Worm (Caenorhabditis elegans) whole organism, young adult: Measurements from ENCODE around the gene B0454.26.

Source experiments
- F10E7.11 ChIP-seq: sonication (generic microtip); optimal IDR thresholded peaks from 2 replicates; lab custom pipeline; 2017; ENCODE audit warnings: mild to moderate bottlenecking, missing genetic modification characterization, moderate library complexity, missing compliant biosample characterization
- F52B5.7 ChIP-seq: sonication (generic microtip); optimal IDR thresholded peaks from 2 replicates; lab custom pipeline; 2016; ENCODE audit warnings: mild to moderate bottlenecking, missing genetic modification characterization, missing compliant biosample characterization
- F57A8.1 ChIP-seq: fragments of 200-800 bp; sonication (Bioruptor generic); optimal IDR thresholded peaks from 2 replicates; lab custom pipeline; 2018; ENCODE audit warnings: mild to moderate bottlenecking, missing genetic modification characterization, moderate library complexity, missing compliant biosample characterization
- T26A5.8 ChIP-seq: sonication (generic microtip); optimal IDR thresholded peaks from 2 replicates; lab custom pipeline; 2016; ENCODE audit warnings: missing genetic modification characterization, missing compliant biosample characterization
- Y53F4B.3 ChIP-seq: fragments of 200-800 bp; sonication (Bioruptor generic); IDR thresholded peaks from 2 replicates; pipeline ENCODE4 v1.3.6; 2022; ENCODE audit warnings: missing genetic modification reagents, missing genetic modification characterization, missing compliant biosample characterization
- Y53G8AR.9 ChIP-seq: fragments of 200-800 bp; sonication (Bioruptor generic); conservative IDR thresholded peaks from 2 replicates; pipeline ENCODE4 v1.3.6; 2022; ENCODE audit warnings: missing genetic modification reagents, missing genetic modification characterization, missing compliant biosample characterization
- Y56A3A.18 ChIP-seq: fragments of 200-800 bp; sonication (Bioruptor generic); IDR thresholded peaks from 2 replicates; pipeline ENCODE4 v1.3.6; 2022; ENCODE audit warnings: missing genetic modification reagents, missing genetic modification characterization, missing compliant biosample characterization
- Y67H2A.10 ChIP-seq: fragments of 200-800 bp; sonication (Bioruptor generic); conservative IDR thresholded peaks from 2 replicates; pipeline ENCODE4 v1.3.6; 2022; ENCODE audit warnings: missing genetic modification reagents, missing genetic modification characterization, missing compliant biosample characterization
- Y79H2A.3 ChIP-seq: fragments of 200-800 bp; sonication (Bioruptor generic); conservative IDR thresholded peaks from 2 replicates; pipeline ENCODE4 v1.3.6; 2022; ENCODE audit warnings: missing genetic modification reagents, missing genetic modification characterization, missing compliant biosample characterization
- ZK185.1 ChIP-seq: sonication (generic microtip); optimal IDR thresholded peaks from 2 replicates; lab custom pipeline; 2016; ENCODE audit warnings: mild to moderate bottlenecking, missing genetic modification characterization, missing compliant biosample characterization; ENCODE audit not compliant: poor library complexity, severe bottlenecking
- ama-1 ChIP-seq, 3 experiments: fragments of 150-350 bp in 1 of 3; sonication (generic microtip) in 2 of 3; optimal IDR thresholded peaks; 2 replicates each; lab custom pipeline; 2014 to 2018; ENCODE audit warnings: missing biosample characterization in 2 of 3, missing genetic modification characterization in 2 of 3, missing genetic modification reagents in 2 of 3
- bed-1 ChIP-seq: fragments of 200-800 bp; sonication (Bioruptor generic); IDR thresholded peaks from 2 replicates; pipeline ENCODE4 v1.3.6; 2022; ENCODE audit warnings: missing genetic modification reagents, missing genetic modification characterization, missing compliant biosample characterization
- bed-2 ChIP-seq: fragments of 200-800 bp; sonication (Bioruptor generic); IDR thresholded peaks from 2 replicates; pipeline ENCODE4 v1.3.6; 2022; ENCODE audit warnings: missing genetic modification reagents, missing genetic modification characterization, missing compliant biosample characterization
- cebp-1 ChIP-seq, 2 experiments: fragments of 200-800 bp in 1 of 2; sonication (Bioruptor generic) in 1 of 2; sonication (generic microtip) in 1 of 2; IDR thresholded peaks in 1 of 2; optimal IDR thresholded peaks in 1 of 2; 2 replicates each; pipeline versions ENCODE4 v1.3.6 to Lab custom; 2017 to 2022; ENCODE audit warnings: missing compliant biosample characterization in 2 of 2, missing genetic modification characterization in 2 of 2, mild to moderate bottlenecking in 1 of 2, missing genetic modification reagents in 1 of 2, moderate library complexity in 1 of 2
- ceh-91 ChIP-seq: fragments of 200-800 bp; sonication (Bioruptor generic); IDR thresholded peaks from 2 replicates; pipeline ENCODE4 v1.3.6; 2022; ENCODE audit warnings: missing genetic modification reagents, missing genetic modification characterization, missing compliant biosample characterization
- chd-7 ChIP-seq: sonication (generic microtip); optimal IDR thresholded peaks from 2 replicates; lab custom pipeline; 2016; ENCODE audit warnings: mild to moderate bottlenecking, missing genetic modification characterization, moderate library complexity, missing compliant biosample characterization
- die-1 ChIP-seq: sonication (generic microtip); optimal IDR thresholded peaks from 2 replicates; lab custom pipeline; 2016; ENCODE audit warnings: missing genotype, mild to moderate bottlenecking, missing genetic modification characterization, missing compliant biosample characterization
- efl-1 ChIP-seq: fragments of 150-350 bp; optimal IDR thresholded peaks from 2 replicates; lab custom pipeline; 2014; ENCODE audit warnings: missing biosample characterization, missing genetic modification reagents, missing genetic modification characterization
- egl-18 ChIP-seq: fragments of 200-800 bp; sonication (Bioruptor generic); IDR thresholded peaks from 2 replicates; pipeline ENCODE4 v1.3.6; 2022; ENCODE audit warnings: missing genetic modification reagents, missing genetic modification characterization, missing compliant biosample characterization
- hmg-20 ChIP-seq: fragments of 200-800 bp; sonication (Bioruptor generic); IDR thresholded peaks from 2 replicates; pipeline ENCODE4 v1.3.6; 2022; ENCODE audit warnings: missing genetic modification reagents, missing genetic modification characterization, missing compliant biosample characterization
- let-526 ChIP-seq: fragments of 200-800 bp; sonication (Bioruptor generic); IDR thresholded peaks from 2 replicates; pipeline ENCODE4 v1.3.6; 2022; ENCODE audit warnings: missing genetic modification reagents, missing genetic modification characterization, missing compliant biosample characterization
- lin-26 ChIP-seq: fragments of 200-800 bp; sonication (Bioruptor generic); IDR thresholded peaks from 2 replicates; pipeline ENCODE4 v1.3.6; 2022; ENCODE audit warnings: missing genetic modification reagents, missing genetic modification characterization, missing compliant biosample characterization
- lin-35 ChIP-seq, 3 experiments: fragments of 150-350 bp in 2 of 3; sonication (generic microtip) in 1 of 3; optimal IDR thresholded peaks; 2 replicates each; lab custom pipeline; 2014 to 2018; ENCODE audit warnings: missing biosample characterization in 3 of 3, missing genetic modification characterization in 3 of 3, missing genetic modification reagents in 3 of 3
- lin-54 ChIP-seq: fragments of 200-800 bp; sonication (Bioruptor generic); optimal IDR thresholded peaks from 2 replicates; lab custom pipeline; 2018; ENCODE audit warnings: mild to moderate bottlenecking, missing genetic modification characterization, missing compliant biosample characterization
- lsy-27 ChIP-seq: sonication (generic microtip); optimal IDR thresholded peaks from 2 replicates; lab custom pipeline; 2017; ENCODE audit warnings: missing genetic modification characterization, mild to moderate bottlenecking, missing compliant biosample characterization, antibody characterized with exemption, missing genotype, borderline replicate concordance; ENCODE audit not compliant: insufficient read depth
- madf-8 ChIP-seq: fragments of 200-800 bp; sonication (Bioruptor generic); conservative IDR thresholded peaks from 2 replicates; pipeline ENCODE4 v1.3.6; 2022; ENCODE audit warnings: missing genetic modification reagents, missing genetic modification characterization, missing compliant biosample characterization
- mcd-1 ChIP-seq: fragments of 200-800 bp; sonication (Bioruptor generic); IDR thresholded peaks from 2 replicates; pipeline ENCODE4 v1.3.6; 2022; ENCODE audit warnings: missing genetic modification reagents, missing genetic modification characterization, missing compliant biosample characterization
- mel-28 ChIP-seq: sonication (generic microtip); optimal IDR thresholded peaks from 2 replicates; lab custom pipeline; 2016; ENCODE audit warnings: borderline replicate concordance, mild to moderate bottlenecking, missing genetic modification characterization, missing compliant biosample characterization
- mes-4 ChIP-seq: sonication (generic microtip); optimal IDR thresholded peaks from 2 replicates; lab custom pipeline; 2016; ENCODE audit warnings: missing genotype, missing genetic modification characterization, missing compliant biosample characterization
- nfya-1 ChIP-seq: sonication (generic microtip); optimal IDR thresholded peaks from 2 replicates; lab custom pipeline; 2017; ENCODE audit warnings: antibody characterized with exemption, missing compliant biosample characterization, missing genetic modification characterization, borderline replicate concordance; ENCODE audit not compliant: insufficient read depth
- nfyb-1 ChIP-seq: fragments of 200-800 bp; sonication (Bioruptor generic); IDR thresholded peaks from 2 replicates; pipeline ENCODE4 v1.3.6; 2022; ENCODE audit warnings: missing genetic modification reagents, missing genetic modification characterization, missing compliant biosample characterization
- nhr-120 ChIP-seq: fragments of 200-800 bp; sonication (Bioruptor generic); IDR thresholded peaks from 2 replicates; pipeline ENCODE4 v1.3.6; 2022; ENCODE audit warnings: missing genetic modification characterization, missing compliant biosample characterization
- pbrm-1 ChIP-seq: fragments of 200-800 bp; sonication (Bioruptor generic); IDR thresholded peaks from 2 replicates; pipeline ENCODE4 v1.3.6; 2022; ENCODE audit warnings: missing genetic modification reagents, missing genetic modification characterization, missing compliant biosample characterization
- rcor-1 ChIP-seq: fragments of 200-800 bp; sonication (Bioruptor generic); IDR thresholded peaks from 2 replicates; pipeline ENCODE4 v1.3.6; 2022; ENCODE audit warnings: missing genetic modification reagents, missing genetic modification characterization, missing compliant biosample characterization
- repo-1 ChIP-seq: sonication (generic microtip); optimal IDR thresholded peaks from 2 replicates; lab custom pipeline; 2017; ENCODE audit warnings: mild to moderate bottlenecking, missing genetic modification characterization, missing compliant biosample characterization
- rpc-1 ChIP-seq, 2 experiments: fragments of 150-350 bp in 1 of 2; sonication (generic microtip) in 1 of 2; optimal IDR thresholded peaks; 2 replicates each; lab custom pipeline; 2014 to 2018; ENCODE audit warnings: missing biosample characterization in 1 of 2, missing genetic modification characterization in 1 of 2, missing genetic modification reagents in 1 of 2, missing genotype in 1 of 2
- sea-2 ChIP-seq: fragments of 200-800 bp; sonication (Bioruptor generic); IDR thresholded peaks from 2 replicates; pipeline ENCODE4 v1.3.6; 2022; ENCODE audit warnings: missing genetic modification characterization, missing compliant biosample characterization
- snpc-1.3 ChIP-seq: sonication (generic microtip); optimal IDR thresholded peaks from 2 replicates; lab custom pipeline; 2017; ENCODE audit warnings: missing genetic modification characterization, mild to moderate bottlenecking, missing compliant biosample characterization, antibody characterized with exemption, moderate library complexity, missing genotype, missing genetic modification reagents; ENCODE audit not compliant: insufficient read depth
- somi-1 ChIP-seq: fragments of 200-800 bp; sonication (Bioruptor generic); optimal IDR thresholded peaks from 2 replicates; lab custom pipeline; 2018; ENCODE audit warnings: mild to moderate bottlenecking, missing genetic modification characterization, missing compliant biosample characterization
- tbp1 ChIP-seq: fragments of 200-800 bp; sonication (Bioruptor generic); optimal IDR thresholded peaks from 2 replicates; lab custom pipeline; 2018; ENCODE audit warnings: mild to moderate bottlenecking, missing genetic modification characterization, missing compliant biosample characterization
- tlf-1 ChIP-seq: fragments of 200-800 bp; sonication (Bioruptor generic); optimal IDR thresholded peaks from 2 replicates; lab custom pipeline; 2018; ENCODE audit warnings: mild to moderate bottlenecking, missing genetic modification characterization, missing compliant biosample characterization
- xnd-1 ChIP-seq: sonication (generic microtip); optimal IDR thresholded peaks from 2 replicates; lab custom pipeline; 2016; ENCODE audit warnings: missing genotype, missing genetic modification reagents, missing genetic modification characterization, missing compliant biosample characterization
- ztf-18 ChIP-seq: sonication (generic microtip); optimal IDR thresholded peaks from 2 replicates; lab custom pipeline; 2016; ENCODE audit warnings: missing genotype, mild to moderate bottlenecking, missing genetic modification characterization, missing compliant biosample characterization
- ztf-22 ChIP-seq: fragments of 200-800 bp; sonication (Bioruptor generic); optimal IDR thresholded peaks from 2 replicates; lab custom pipeline; 2018; ENCODE audit warnings: mild to moderate bottlenecking, missing genetic modification characterization, moderate library complexity, missing compliant biosample characterization
- ztf-26 ChIP-seq: sonication (generic microtip); optimal IDR thresholded peaks from 2 replicates; lab custom pipeline; 2017; ENCODE audit warnings: missing genetic modification characterization, missing compliant biosample characterization
- ztf-28 ChIP-seq: fragments of 200-800 bp; sonication (Bioruptor generic); IDR thresholded peaks from 2 replicates; pipeline ENCODE4 v1.3.6; 2022; ENCODE audit warnings: missing genetic modification reagents, missing genetic modification characterization, missing compliant biosample characterization

B0454.26 gene

DNA sequence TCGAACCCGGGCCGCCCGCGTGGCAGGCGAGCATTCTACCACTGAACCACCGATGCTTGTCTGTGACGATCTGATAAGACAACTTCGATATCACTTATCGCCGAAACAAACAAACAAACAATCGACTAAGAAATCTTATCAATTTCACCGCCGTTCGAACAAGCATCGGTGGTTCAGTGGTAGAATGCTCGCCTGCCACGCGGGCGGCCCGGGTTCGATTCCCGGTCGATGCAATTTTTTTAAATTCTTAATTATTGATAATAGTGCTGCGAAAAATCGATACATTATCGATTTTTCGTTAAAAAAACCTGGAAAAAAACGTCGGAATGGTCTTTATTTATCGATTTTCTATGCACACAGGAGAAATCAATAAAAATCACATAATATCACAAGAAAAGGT, 23.9 kb upstream of the B0454.26 start (continued):
- TF ChIP-seq rpc-1 (optimal IDR thresholded peaks at IDR 0.05; lab: Kevin White, UChicago) (peak; percentile 82), rpc-1 (tag; optimal IDR thresholded peaks at IDR 0.05; lab: Kevin White, UChicago) (peak; percentile 84), ceh-91 (GFP tag; lab: Robert Waterston, UW) (no peak), ztf-28 (0 out of 2 replicates have a peak, but pooled peaks have one; percentile 48), ZK185.1 (no peak), xnd-1 (peak; percentile 11), cebp-1 (GFP tag; IDR thresholded peaks at IDR 0.05; lab: Robert Waterston, UW) (0 out of 2 replicates have a peak, but pooled peaks have one; percentile 12), cebp-1 (tag; optimal IDR thresholded peaks at IDR 0.05; lab: Kevin White, UChicago) (peak; percentile 58), Y67H2A.10 (GFP tag; lab: Robert Waterston, UW) (no peak), lsy-27 (tag; lab: Kevin White, UChicago) (no peak), ztf-22 (GFP tag; lab: Kevin White, UChicago) (no peak), Y53G8AR.9 (GFP tag; lab: Robert Waterston, UW) (no peak; the same call in 1 of the 2 replicates), lin-35 (GFP tag; optimal IDR thresholded peaks at IDR 0.05; lab: Kevin White, UChicago) (peak in 1 of 3 experiments; percentile 28), Y79H2A.3 (no peak), T26A5.8 (tag; lab: Kevin White, UChicago) (no peak), pbrm-1 (GFP tag; lab: Robert Waterston, UW) (no peak; the same call in 1 of the 2 replicates), nhr-120 (no peak), ztf-18 (tag; lab: Kevin White, UChicago) (peak; percentile 52), let-526 (GFP tag; lab: Robert Waterston, UW) (0 out of 2 replicates have a peak, but pooled peaks have one; percentile 20), sea-2 (GFP tag; lab: Robert Waterston, UW) (no peak), nfyb-1 (GFP tag; lab: Robert Waterston, UW) (peak; percentile 88), tlf-1 (GFP tag; lab: Kevin White, UChicago) (no peak), lin-26 (no peak; the same call in 1 of the 2 replicates), mcd-1 (GFP tag; lab: Robert Waterston, UW) (peak; percentile 54), bed-2 (GFP tag; lab: Robert Waterston, UW) (no peak), F57A8.1 (GFP tag; lab: Kevin White, UChicago) (no peak), somi-1 (GFP tag; lab: Kevin White, UChicago) (no peak), tbp1 (GFP tag; lab: Kevin White, UChicago) (peak; percentile 95), die-1 (tag; lab: Kevin White, UChicago) (peak; percentile 8), lin-54 (peak; percentile 51), ama-1 (optimal IDR thresholded peaks at IDR 0.05; lab: Kevin White, UChicago) (no peak), ama-1 (GFP tag; optimal IDR thresholded peaks at IDR 0.05; lab: Kevin White, UChicago) (peak in 1 of 2 experiments; percentile 38), ztf-26 (tag; lab: Kevin White, UChicago) (peak; percentile 47), F10E7.11 (tag; lab: Kevin White, UChicago) (no peak), nfya-1 (no peak), mes-4 (tag; lab: Kevin White, UChicago) (no peak), F52B5.7 (tag; lab: Kevin White, UChicago) (no peak), efl-1 (GFP tag; lab: Kevin White, UChicago) (no peak), repo-1 (no peak), snpc-1.3 (tag; lab: Kevin White, UChicago) (peak; percentile 56), bed-1 (no peak), hmg-20 (GFP tag; lab: Robert Waterston, UW) (peak; percentile 69; the same call in 1 of the 2 replicates), chd-7 (tag; lab: Kevin White, UChicago) (no peak), madf-8 (GFP tag; lab: Robert Waterston, UW) (peak; percentile 42), Y56A3A.18 (GFP tag; lab: Robert Waterston, UW) (no peak), rcor-1 (GFP tag; lab: Robert Waterston, UW) (peak; percentile 56; the same call in 1 of the 2 replicates), egl-18 (GFP tag; lab: Robert Waterston, UW) (no peak), Y53F4B.3 (GFP tag; lab: Robert Waterston, UW) (no peak), mel-28 (tag; lab: Kevin White, UChicago) (no peak)
